Worm (Caenorhabditis elegans) whole organism, L2 larva: ENCODE results near the gene ZC21.6.

ENCODE experiments used
- aly-2 ChIP-seq: fragments of 150-350 bp; optimal IDR thresholded peaks from 2 replicates; lab custom pipeline; 2014; ENCODE audit warnings: missing biosample characterization, missing genetic modification characterization
- nhr-23 ChIP-seq: fragments of 150-350 bp; optimal IDR thresholded peaks from 2 replicates; lab custom pipeline; 2014; ENCODE audit warnings: missing biosample characterization, missing genetic modification reagents, missing genetic modification characterization

ce11 chrIII:8594088-8594487, 48.7 kb upstream of the ZC21.6 start:
- no peak for TF ChIP-seq nhr-23
- TF ChIP-seq aly-2 (tag; lab: Kevin White, UChicago) = no peak
